Worm (Caenorhabditis elegans) whole organism, L4 larva: ENCODE results near the gene ZK669.2.

Experiments used
- D1046.2 ChIP-seq: fragments of 200-800 bp; sonication (Bioruptor generic); IDR thresholded peaks from 2 replicates; pipeline ENCODE4 v1.3.6; 2022; ENCODE audit warnings: missing genetic modification characterization, missing compliant biosample characterization
- F37D6.2 ChIP-seq: sonication (generic microtip); optimal IDR thresholded peaks from 2 replicates; lab custom pipeline; 2016; ENCODE audit warnings: mild to moderate bottlenecking, missing genetic modification characterization, missing compliant biosample characterization
- F44E2.7 ChIP-seq: fragments of 200-800 bp; sonication (Bioruptor generic); IDR thresholded peaks from 2 replicates; pipeline ENCODE4 v2.1.2; 2022; ENCODE audit warnings: missing genetic modification characterization, missing compliant biosample characterization
- F49E8.2 ChIP-seq: sonication (generic microtip); optimal IDR thresholded peaks from 2 replicates; lab custom pipeline; 2016; ENCODE audit warnings: missing compliant biosample characterization, mild to moderate bottlenecking, missing genetic modification characterization, borderline replicate concordance
- R02D3.7 ChIP-seq: fragments of 150-350 bp; sonication (generic microtip); optimal IDR thresholded peaks from 3 replicates; lab custom pipeline; 2014; ENCODE audit warnings: missing biosample characterization, missing genetic modification characterization
- T20F7.1 ChIP-seq: fragments of 200-800 bp; sonication (Bioruptor generic); optimal IDR thresholded peaks from 2 replicates; lab custom pipeline; 2018; ENCODE audit warnings: mild to moderate bottlenecking, missing genetic modification characterization, missing compliant biosample characterization
- T26A8.4 ChIP-seq: fragments of 200-800 bp; sonication (Bioruptor generic); IDR thresholded peaks from 2 replicates; pipeline ENCODE4 v1.3.6; 2022; ENCODE audit warnings: missing genetic modification characterization, missing compliant biosample characterization
- Y5F2A.4 ChIP-seq: fragments of 200-800 bp; sonication (Bioruptor generic); optimal IDR thresholded peaks from 2 replicates; lab custom pipeline; 2018; ENCODE audit warnings: mild to moderate bottlenecking, missing genetic modification characterization, missing compliant biosample characterization
- ZK337.2 ChIP-seq: fragments of 200-800 bp; sonication (Bioruptor generic); IDR thresholded peaks from 2 replicates; pipeline ENCODE4 v1.3.6; 2022; ENCODE audit warnings: missing genetic modification reagents, missing genetic modification characterization, missing compliant biosample characterization
- ZK546.5 ChIP-seq, 2 experiments: sonication (generic microtip); optimal IDR thresholded peaks; 2 replicates each; lab custom pipeline; 2017; ENCODE audit warnings: missing biosample characterization in 2 of 2, missing genetic modification characterization in 2 of 2
- aha-1 ChIP-seq: fragments of 150-350 bp; peaks from one replicate; lab custom pipeline; 2014; ENCODE audit warnings: missing biosample characterization, missing genetic modification characterization
- aly-2 ChIP-seq: sonication (generic microtip); optimal IDR thresholded peaks from 2 replicates; lab custom pipeline; 2018; ENCODE audit warnings: missing biosample characterization, missing genetic modification characterization
- ama-1 ChIP-seq: fragments of 150-350 bp; optimal IDR thresholded peaks from 2 replicates; lab custom pipeline; 2014; ENCODE audit warnings: inconsistent platforms, mixed read lengths
- arid-1 ChIP-seq: fragments of 200-800 bp; sonication (Bioruptor generic); conservative IDR thresholded peaks from 2 replicates; pipeline ENCODE4 v1.3.6; 2022; ENCODE audit warnings: missing genetic modification reagents, missing genetic modification characterization, missing compliant biosample characterization
- ceh-62 ChIP-seq: sonication (generic microtip); optimal IDR thresholded peaks from 2 replicates; lab custom pipeline; 2017; ENCODE audit warnings: missing biosample characterization, missing genetic modification characterization
- ces-1 ChIP-seq: fragments of 150-350 bp; sonication (generic microtip); optimal IDR thresholded peaks from 4 replicates; lab custom pipeline; 2014; ENCODE audit warnings: missing biosample characterization, missing genetic modification reagents, missing genetic modification characterization
- cey-2 ChIP-seq: sonication (generic microtip); optimal IDR thresholded peaks from 3 replicates; lab custom pipeline; 2017; ENCODE audit warnings: missing genetic modification characterization, mild to moderate bottlenecking, missing compliant biosample characterization, antibody characterized with exemption, borderline replicate concordance; ENCODE audit not compliant: insufficient read depth
- daf-12 ChIP-seq: fragments of 150-350 bp; optimal IDR thresholded peaks from 2 replicates; lab custom pipeline; 2014; ENCODE audit warnings: missing biosample characterization, missing genetic modification reagents, missing genetic modification characterization
- daf-19 ChIP-seq: fragments of 200-800 bp; sonication (Bioruptor generic); conservative IDR thresholded peaks from 2 replicates; pipeline ENCODE4 v1.3.6; 2022; ENCODE audit warnings: missing genetic modification characterization, missing compliant biosample characterization
- dmd-6 ChIP-seq: fragments of 200-800 bp; sonication (Bioruptor generic); IDR thresholded peaks from 2 replicates; pipeline ENCODE4 v1.3.6; 2022; ENCODE audit warnings: missing genetic modification reagents, missing genetic modification characterization, missing compliant biosample characterization
- dve-1 ChIP-seq: sonication (generic microtip); optimal IDR thresholded peaks from 2 replicates; lab custom pipeline; 2017; ENCODE audit warnings: antibody characterized with exemption, mild to moderate bottlenecking, missing genetic modification characterization, missing compliant biosample characterization; ENCODE audit not compliant: insufficient read depth
- fos-1 ChIP-seq: fragments of 150-350 bp; optimal IDR thresholded peaks from 2 replicates; lab custom pipeline; 2014; ENCODE audit warnings: missing biosample characterization, missing genetic modification characterization
- hlh-30 ChIP-seq: sonication (generic microtip); optimal IDR thresholded peaks from 2 replicates; lab custom pipeline; 2017; ENCODE audit warnings: antibody characterized with exemption, mild to moderate bottlenecking, missing genetic modification characterization, missing compliant biosample characterization; ENCODE audit not compliant: insufficient read depth
- hmg-1.1 ChIP-seq: fragments of 200-800 bp; sonication (Bioruptor generic); IDR thresholded peaks from 2 replicates; pipeline ENCODE4 v1.3.6; 2022; ENCODE audit warnings: missing genetic modification reagents, missing genetic modification characterization, missing compliant biosample characterization
- jun-1 ChIP-seq: fragments of 150-350 bp; optimal IDR thresholded peaks from 2 replicates; lab custom pipeline; 2014; ENCODE audit warnings: missing biosample characterization, missing genetic modification reagents, missing genetic modification characterization
- lim-7 ChIP-seq: fragments of 200-800 bp; sonication (Bioruptor generic); IDR thresholded peaks from 2 replicates; pipeline ENCODE4 v1.3.6; 2022; ENCODE audit warnings: missing genetic modification characterization, missing compliant biosample characterization
- lin-29 ChIP-seq: fragments of 200-800 bp; sonication (Bioruptor generic); IDR thresholded peaks from 2 replicates; pipeline ENCODE4 v1.3.6; 2022; ENCODE audit warnings: missing genetic modification reagents, missing genetic modification characterization, missing compliant biosample characterization
- lin-38 ChIP-seq: fragments of 200-800 bp; sonication (Bioruptor generic); IDR thresholded peaks from 2 replicates; pipeline ENCODE4 v1.3.6; 2022; ENCODE audit warnings: missing genetic modification reagents, missing genetic modification characterization, missing compliant biosample characterization
- lsy-2 ChIP-seq, 2 experiments: fragments of 150-350 bp in 1 of 2; sonication (generic microtip) in 1 of 2; optimal IDR thresholded peaks; 2 replicates each; lab custom pipeline; 2014 to 2017; ENCODE audit warnings: missing biosample characterization in 2 of 2, missing genetic modification characterization in 2 of 2
- madf-9 ChIP-seq: fragments of 200-800 bp; sonication (Bioruptor generic); conservative IDR thresholded peaks from 2 replicates; pipeline ENCODE4 v1.3.6; 2022; ENCODE audit warnings: missing genetic modification reagents, missing genetic modification characterization, missing compliant biosample characterization
- mdt-29 ChIP-seq: fragments of 200-800 bp; sonication (Bioruptor generic); IDR thresholded peaks from 2 replicates; pipeline ENCODE4 v1.3.6; 2022; ENCODE audit warnings: missing genetic modification reagents, missing genetic modification characterization, missing compliant biosample characterization
- mes-2 ChIP-seq: sonication (generic microtip); optimal IDR thresholded peaks from 2 replicates; lab custom pipeline; 2016; ENCODE audit warnings: missing genotype, mild to moderate bottlenecking, missing genetic modification characterization, missing compliant biosample characterization; ENCODE audit not compliant: poor library complexity, severe bottlenecking
- mxl-2 ChIP-seq: fragments of 200-800 bp; sonication (Bioruptor generic); conservative IDR thresholded peaks from 2 replicates; pipeline ENCODE4 v1.3.6; 2022; ENCODE audit warnings: missing genetic modification reagents, missing genetic modification characterization, missing compliant biosample characterization
- nhr-10 ChIP-seq: fragments of 150-350 bp; optimal IDR thresholded peaks from 2 replicates; lab custom pipeline; 2014; ENCODE audit warnings: missing biosample characterization, missing genetic modification characterization
- nhr-77 ChIP-seq: fragments of 150-350 bp; optimal IDR thresholded peaks from 2 replicates; lab custom pipeline; 2014; ENCODE audit warnings: missing biosample characterization, missing genetic modification characterization
- saeg-2 ChIP-seq: fragments of 200-800 bp; sonication (Bioruptor generic); IDR thresholded peaks from 2 replicates; pipeline ENCODE4 v1.3.6; 2022; ENCODE audit warnings: missing genetic modification reagents, missing genetic modification characterization, missing compliant biosample characterization
- snpc-4 ChIP-seq: fragments of 150-350 bp; optimal IDR thresholded peaks from 2 replicates; lab custom pipeline; 2014; ENCODE audit warnings: missing biosample characterization, missing genetic modification characterization
- tra-1 ChIP-seq: fragments of 200-800 bp; sonication (Bioruptor generic); IDR thresholded peaks from 2 replicates; pipeline ENCODE4 v1.3.6; 2022; ENCODE audit warnings: missing genetic modification reagents, missing genetic modification characterization, missing compliant biosample characterization
- unc-62 ChIP-seq, 3 experiments: fragments of 150-350 bp in 1 of 3; sonication (generic microtip); optimal IDR thresholded peaks in 2 of 3; peaks in 1 of 3; 1 replicate in 1 of 3; 2 replicates in 2 of 3; lab custom pipeline; 2014 to 2017; ENCODE audit warnings: missing biosample characterization in 3 of 3, missing genetic modification characterization in 3 of 3, missing genetic modification reagents in 3 of 3, missing genotype in 1 of 3
- vab-7 ChIP-seq: fragments of 200-800 bp; sonication (Bioruptor generic); IDR thresholded peaks from 2 replicates; pipeline ENCODE4 v1.3.6; 2022; ENCODE audit warnings: missing genetic modification reagents, missing genetic modification characterization, missing compliant biosample characterization
- zfp-2 ChIP-seq: sonication (generic microtip); optimal IDR thresholded peaks from 2 replicates; lab custom pipeline; 2016; ENCODE audit warnings: mild to moderate bottlenecking, missing genetic modification characterization, missing compliant biosample characterization
- zip-2 ChIP-seq: fragments of 150-350 bp; optimal IDR thresholded peaks from 2 replicates; lab custom pipeline; 2014; ENCODE audit warnings: missing biosample characterization, missing genetic modification characterization

ZK669.2 gene

ce11 chrII:7900762-7901161 is 37.2 kb downstream of the ZK669.2 start:
- TF ChIP-seq hlh-30 = no peak
- no peak for TF ChIP-seq aly-2 (tag; lab: Kevin White, UChicago)
- no peak for TF ChIP-seq lin-29 (GFP tag; lab: Robert Waterston, UW)
- TF ChIP-seq lim-7 (GFP tag; lab: Robert Waterston, UW) = no peak
- TF ChIP-seq jun-1 (tag; lab: Kevin White, UChicago) = no peak
- peak; percentile 92 for TF ChIP-seq aha-1

- TF ChIP-seq ama-1 (peak; percentile 8), fos-1 (tag; lab: Kevin White, UChicago) (no peak), lin-38 (0 out of 2 replicates have a peak, but pooled peaks have one; percentile 32), tra-1 (GFP tag; lab: Robert Waterston, UW) (no peak), arid-1 (GFP tag; lab: Robert Waterston, UW) (0 out of 2 replicates have a peak, but pooled peaks have one; percentile 45), unc-62 (GFP tag; optimal IDR thresholded peaks at IDR 0.05 in 1 of 2; lab: Kevin White, UChicago) (peak in 1 of 2 experiments; percentile 61), unc-62 (tag; optimal IDR thresholded peaks at IDR 0.05; lab: Kevin White, UChicago) (no peak), ceh-62 (no peak)
These were observed 37.7 kb downstream of the ZK669.2 start, which contains the start of gene rev-1 for ce11 chrII:7900190-7900672. rev-1 (plus strand) TSS chrII:7900622.

ce11 chrII:7895190-7895589 is 42.8 kb downstream of the ZK669.2 start:
- TF ChIP-seq nhr-77 (tag; lab: Kevin White, UChicago) (no peak), zip-2 (tag; lab: Kevin White, UChicago) (no peak), mxl-2 (no peak), F49E8.2 (tag; lab: Kevin White, UChicago) (no peak), R02D3.7 (no peak), mdt-29 (GFP tag; lab: Robert Waterston, UW) (no peak), lsy-2 (tag; optimal IDR thresholded peaks at IDR 0.05; lab: Kevin White, UChicago) (peak in 1 of 2 experiments; percentile 0), Y5F2A.4 (GFP tag; lab: Kevin White, UChicago) (no peak), saeg-2 (GFP tag; lab: Robert Waterston, UW) (no peak), madf-9 (GFP tag; lab: Robert Waterston, UW) (0 out of 2 replicates have a peak, but pooled peaks have one; percentile 36), hlh-30 (peak; percentile 19), vab-7 (GFP tag; lab: Robert Waterston, UW) (no peak), unc-62 (GFP tag; optimal IDR thresholded peaks at IDR 0.05 in 1 of 2; lab: Kevin White, UChicago) (peak in 1 of 2 experiments; percentile 98), unc-62 (tag; optimal IDR thresholded peaks at IDR 0.05; lab: Kevin White, UChicago) (no peak), hmg-1.1 (no peak), daf-12 (tag; lab: Kevin White, UChicago) (no peak), snpc-4 (tag; lab: Kevin White, UChicago) (no peak), ZK546.5 (tag; optimal IDR thresholded peaks at IDR 0.05; lab: Kevin White, UChicago) (no peak), T20F7.1 (peak; percentile 1)

- TF ChIP-seq ces-1 (GFP tag; lab: Kevin White, UChicago) = no peak
- no peak for TF ChIP-seq D1046.2 (GFP tag; lab: Robert Waterston, UW)
- no peak for TF ChIP-seq dve-1
- TF ChIP-seq daf-19 = no peak
- peak; percentile 78 for TF ChIP-seq aha-1
- no peak for TF ChIP-seq vab-7 (GFP tag; lab: Robert Waterston, UW)
- no peak for TF ChIP-seq zfp-2 (tag; lab: Kevin White, UChicago)
- no peak for TF ChIP-seq cey-2 (tag; lab: Kevin White, UChicago)
- TF ChIP-seq nhr-10 = no peak
- no peak for TF ChIP-seq ZK337.2 (GFP tag; lab: Robert Waterston, UW)
- no peak for TF ChIP-seq F44E2.7 (GFP tag; lab: Robert Waterston, UW)
- TF ChIP-seq T26A8.4 (GFP tag; lab: Robert Waterston, UW) = no peak
- TF ChIP-seq mes-2 = no peak
- no peak for TF ChIP-seq dmd-6 (GFP tag; lab: Robert Waterston, UW)
- TF ChIP-seq F37D6.2 (tag; lab: Kevin White, UChicago) = no peak
- peak in 1 of 2 experiments; percentile 68 for TF ChIP-seq unc-62 (GFP tag; optimal IDR thresholded peaks at IDR 0.05 in 1 of 2; lab: Kevin White, UChicago)
- TF ChIP-seq unc-62 (tag; optimal IDR thresholded peaks at IDR 0.05; lab: Kevin White, UChicago) = no peak
These were observed 44.3 kb downstream of the ZK669.2 start for ce11 chrII:7893648-7894047.
